Fruit fly (Drosophila melanogaster): Measurements from ENCODE around the gene trc.

The trc gene

dm6 chr3L:19790929-19791687 lies 43.0 kb downstream of the trc start (continued):
- TF ChIP-seq Ets96B (tag; optimal IDR thresholded peaks at IDR 0.05) (peak; percentile 63), cyc (GFP tag; optimal IDR thresholded peaks at IDR 0.05) (peak; percentile 49), lz (GFP tag; optimal IDR thresholded peaks at IDR 0.05) (peak; percentile 80), CG6808 (GFP tag; optimal IDR thresholded peaks at IDR 0.05) (peak; percentile 43), net (GFP tag; optimal IDR thresholded peaks at IDR 0.05) (peak; percentile 68), topi (GFP tag; optimal IDR thresholded peaks at IDR 0.05) (peak; percentile 77), eg (GFP tag; IDR thresholded peaks at IDR 0.05) (peak; percentile 41; the same call in 2 of the 3 replicates), CG11762 (GFP tag; optimal IDR thresholded peaks at IDR 0.05; ENCODE audit: insufficient read depth) (peak; percentile 26), fkh (GFP tag; optimal IDR thresholded peaks at IDR 0.05) (no peak), CG10669 (GFP tag; optimal IDR thresholded peaks at IDR 0.05) (peak; percentile 64), dac (GFP tag; optimal IDR thresholded peaks at IDR 0.05) (peak; percentile 42), Sox14 (GFP tag; optimal IDR thresholded peaks at IDR 0.05) (peak; percentile 65), salr (GFP tag; optimal IDR thresholded peaks at IDR 0.05) (peak in 1 of 2 experiments; percentile 69), Eip75B (GFP tag; optimal IDR thresholded peaks at IDR 0.05) (peak; percentile 76), CG8632 (GFP tag; optimal IDR thresholded peaks at IDR 0.05) (peak; percentile 58), Gug (GFP tag; IDR thresholded peaks at IDR 0.05) (no peak; the same call in 1 of the 2 replicates), CG11902 (GFP tag; optimal IDR thresholded peaks at IDR 0.05) (peak; percentile 14), CG34406 (GFP tag; optimal IDR thresholded peaks at IDR 0.05) (peak; percentile 49), CG1621 (tag; optimal IDR thresholded peaks at IDR 0.05) (no peak), esn (GFP tag; optimal IDR thresholded peaks at IDR 0.05) (peak; percentile 82), Smox (GFP tag; optimal IDR thresholded peaks at IDR 0.05) (peak; percentile 27), CG11294 (GFP tag; IDR thresholded peaks at IDR 0.05) (no peak), achi (GFP tag; optimal IDR thresholded peaks at IDR 0.05) (peak; percentile 55), vri (GFP tag; optimal IDR thresholded peaks at IDR 0.05) (no peak), CG3032 (tag; optimal IDR thresholded peaks at IDR 0.05) (peak; percentile 62), pdm3 (GFP tag; optimal IDR thresholded peaks at IDR 0.05) (peak; percentile 73), CG6854 (GFP tag; optimal IDR thresholded peaks at IDR 0.05) (peak; percentile 4), Sox15 (GFP tag; optimal IDR thresholded peaks at IDR 0.05) (peak; percentile 33), Hr4 (GFP tag; optimal IDR thresholded peaks at IDR 0.05) (peak; percentile 63), CG4318 (GFP tag; optimal IDR thresholded peaks at IDR 0.05) (peak; percentile 62), CG31627 (GFP tag; optimal IDR thresholded peaks at IDR 0.05) (peak; percentile 67), acj6 (GFP tag; optimal IDR thresholded peaks at IDR 0.05) (peak; percentile 55)

- TF ChIP-seq CG8319 (GFP tag; optimal IDR thresholded peaks at IDR 0.05) (no peak), Blimp-1 (GFP tag; optimal IDR thresholded peaks at IDR 0.05) (no peak), Sox14 (GFP tag; optimal IDR thresholded peaks at IDR 0.05) (no peak), CG6792 (GFP tag; optimal IDR thresholded peaks at IDR 0.05) (no peak), CG8632 (GFP tag; optimal IDR thresholded peaks at IDR 0.05) (no peak), pdm3 (GFP tag; optimal IDR thresholded peaks at IDR 0.05) (no peak), CG11294 (GFP tag; IDR thresholded peaks at IDR 0.05) (no peak), Sox15 (GFP tag; optimal IDR thresholded peaks at IDR 0.05) (no peak), CG10669 (GFP tag; optimal IDR thresholded peaks at IDR 0.05) (no peak)
These were observed 43.6 kb downstream of the trc start for dm6 chr3L:19790564-19790928.

dm6 chr3L:19787632-19788031 lies 46.5 kb downstream of the trc start:
- no peak for TF ChIP-seq Hr38 (GFP tag; optimal IDR thresholded peaks at IDR 0.05)
- peak; percentile 40 for TF ChIP-seq fkh (GFP tag; optimal IDR thresholded peaks at IDR 0.05)
- peak; percentile 4 for TF ChIP-seq vri (GFP tag; optimal IDR thresholded peaks at IDR 0.05)
